Fruit fly (Drosophila melanogaster): Measurements from ENCODE around the gene Dyrk3.

DNA sequence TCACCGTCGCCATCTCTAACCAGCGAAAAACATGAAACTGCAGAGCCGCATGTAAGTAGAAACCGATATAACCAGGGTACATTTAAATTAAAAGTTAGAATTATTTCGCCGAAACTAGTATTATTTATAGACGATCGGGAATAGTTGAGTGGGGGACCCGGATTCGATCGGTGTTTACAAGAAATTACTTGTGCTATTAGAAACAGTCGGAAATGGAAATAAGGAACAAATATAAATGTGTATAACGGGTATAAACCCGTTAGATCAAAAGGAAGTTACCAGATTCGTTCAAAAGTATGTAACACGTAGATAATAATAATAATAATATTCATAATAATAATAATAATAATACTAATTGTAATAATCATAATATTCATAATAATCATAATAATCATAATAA, 4.2 kb upstream of the Dyrk3 start:
- no peak for TF ChIP-seq CG10348 (GFP tag; IDR thresholded peaks at IDR 0.05)
- no peak for TF ChIP-seq Pif1B (GFP tag; optimal IDR thresholded peaks at IDR 0.05)
- no peak for TF ChIP-seq EcR (GFP tag; optimal IDR thresholded peaks at IDR 0.05)
- TF ChIP-seq Snoo (tag; optimal IDR thresholded peaks at IDR 0.05), result no peak
- TF ChIP-seq CG13204 (GFP tag; optimal IDR thresholded peaks at IDR 0.05), result no peak
- TF ChIP-seq Pif1A (GFP tag; optimal IDR thresholded peaks at IDR 0.05), result no peak
- no peak for TF ChIP-seq fd96Ca (GFP tag; IDR thresholded peaks at IDR 0.05)
- no peak for TF ChIP-seq D1 (tag; optimal IDR thresholded peaks at IDR 0.05)
- no peak for TF ChIP-seq Ets98B (GFP tag; IDR thresholded peaks at IDR 0.05)
- TF ChIP-seq CG15710 (tag; optimal IDR thresholded peaks at IDR 0.05), result no peak
- TF ChIP-seq gl (tag; optimal IDR thresholded peaks at IDR 0.05), result no peak
- TF ChIP-seq CG34367 (tag; optimal IDR thresholded peaks at IDR 0.05), result no peak
- no peak for TF ChIP-seq CG8159 (tag; optimal IDR thresholded peaks at IDR 0.05)
